1 fruit fly cellular context compared by ENCODE assay signal in the genomic region with DNA sequence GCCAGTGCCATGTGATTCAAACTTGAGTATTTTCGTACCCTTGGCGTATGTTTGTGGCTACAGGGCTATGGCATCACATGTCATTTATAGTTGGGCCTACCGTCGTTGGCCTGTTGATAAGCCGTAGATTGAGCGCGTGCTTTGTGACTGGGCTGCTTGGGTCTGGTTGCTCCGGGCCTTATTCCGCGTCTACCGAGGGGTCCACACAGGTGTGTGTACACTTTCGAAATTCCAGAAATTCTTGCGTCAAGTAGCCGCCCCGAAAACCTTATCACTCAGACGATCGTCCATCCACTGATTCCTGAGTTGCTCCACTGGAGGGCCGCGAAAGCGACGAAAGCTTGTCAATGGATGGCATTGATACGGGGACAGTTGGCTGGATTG.
TF ChIP-seq lines count a peak whose summit lies in the region.

No protein-coding gene starts in this region.

TF ChIP-seq in whole organism, embryonic, 481 proteins besides CTCF, POLR2A, EP300 and RAD21 (continued from another document):
- no peak for TF ChIP-seq CG4707 (GFP tag; optimal IDR thresholded peaks at IDR 0.05; lab: Kevin White, UChicago)
- TF ChIP-seq ci (GFP tag; IDR thresholded peaks at IDR 0.05; lab: Robert Waterston, UW), result peak; percentile 55; the same call in 1 of the 3 replicates
- TF ChIP-seq rib (GFP tag; IDR thresholded peaks at IDR 0.05; lab: Robert Waterston, UW), result no peak; the same call in 1 of the 2 replicates
- TF ChIP-seq Meics (GFP tag; optimal IDR thresholded peaks at IDR 0.05; lab: Kevin White, UChicago), result peak; percentile 13
- TF ChIP-seq Rfx (GFP tag; IDR thresholded peaks at IDR 0.05; lab: Robert Waterston, UW), result 0 out of 2 replicates have a peak, but pooled peaks have one; percentile 10
- TF ChIP-seq TFAM (GFP tag; optimal IDR thresholded peaks at IDR 0.05; lab: Kevin White, UChicago), result no peak
- no peak for TF ChIP-seq Bteb2 (GFP tag; optimal IDR thresholded peaks at IDR 0.05; lab: Kevin White, UChicago)
- no peak for TF ChIP-seq Lim3 (GFP tag; IDR thresholded peaks at IDR 0.05; lab: Robert Waterston, UW)
- TF ChIP-seq CG2889 (GFP tag; IDR thresholded peaks at IDR 0.05; lab: Robert Waterston, UW), result no peak
- no peak for TF ChIP-seq unpg (GFP tag; optimal IDR thresholded peaks at IDR 0.05; lab: Kevin White, UChicago)
- no peak for TF ChIP-seq Mrtf (GFP tag; IDR thresholded peaks at IDR 0.05; lab: Robert Waterston, UW)
- no peak for TF ChIP-seq so (GFP tag; IDR thresholded peaks at IDR 0.05; lab: Robert Waterston, UW)
- TF ChIP-seq H2.0 (GFP tag; IDR thresholded peaks at IDR 0.05; lab: Robert Waterston, UW), result no peak
- peak; percentile 34 for TF ChIP-seq Hmr (GFP tag; optimal IDR thresholded peaks at IDR 0.05; lab: Kevin White, UChicago)
- no peak for TF ChIP-seq GATAe (GFP tag; conservative IDR thresholded peaks at IDR 0.05; lab: Robert Waterston, UW)
- no peak for TF ChIP-seq HLHmδ (GFP tag; optimal IDR thresholded peaks at IDR 0.05; lab: Kevin White, UChicago)
- TF ChIP-seq HHEX (GFP tag; optimal IDR thresholded peaks at IDR 0.05; lab: Kevin White, UChicago), result no peak
- TF ChIP-seq exex (tag; optimal IDR thresholded peaks at IDR 0.05; lab: Kevin White, UChicago), result peak; percentile 50
- TF ChIP-seq grn (GFP tag; optimal IDR thresholded peaks at IDR 0.05; lab: Kevin White, UChicago), result peak; percentile 94
- no peak for TF ChIP-seq CG10654 (GFP tag; optimal IDR thresholded peaks at IDR 0.05; lab: Kevin White, UChicago)
- TF ChIP-seq chif (GFP tag; optimal IDR thresholded peaks at IDR 0.05; lab: Kevin White, UChicago), result no peak
- no peak for TF ChIP-seq CG9215 (GFP tag; IDR thresholded peaks at IDR 0.05; lab: Robert Waterston, UW)
- TF ChIP-seq tx (GFP tag; optimal IDR thresholded peaks at IDR 0.05; lab: Kevin White, UChicago), result no peak
- TF ChIP-seq scrt (GFP tag; optimal IDR thresholded peaks at IDR 0.05; lab: Kevin White, UChicago), result no peak
- no peak for TF ChIP-seq CG10565 (GFP tag; optimal IDR thresholded peaks at IDR 0.05; lab: Kevin White, UChicago)
- no peak for TF ChIP-seq CG9876 (GFP tag; optimal IDR thresholded peaks at IDR 0.05; lab: Kevin White, UChicago)
- no peak for TF ChIP-seq CG17912 (GFP tag; optimal IDR thresholded peaks at IDR 0.05; lab: Kevin White, UChicago)
- no peak for TF ChIP-seq CG10959 (GFP tag; IDR thresholded peaks at IDR 0.05; lab: Robert Waterston, UW)
- TF ChIP-seq CG14710 (tag; optimal IDR thresholded peaks at IDR 0.05; lab: Kevin White, UChicago), result no peak
- TF ChIP-seq Sox100B (GFP tag; optimal IDR thresholded peaks at IDR 0.05; lab: Kevin White, UChicago), result no peak
- TF ChIP-seq CG10462 (GFP tag; optimal IDR thresholded peaks at IDR 0.05; lab: Kevin White, UChicago), result no peak
- no peak for TF ChIP-seq knrl (GFP tag; IDR thresholded peaks at IDR 0.05; lab: Robert Waterston, UW; ENCODE audit: partially characterized antibody)
- TF ChIP-seq dm (GFP tag; optimal IDR thresholded peaks at IDR 0.05; lab: Kevin White, UChicago), result peak; percentile 8
- no peak for TF ChIP-seq CG8388 (GFP tag; optimal IDR thresholded peaks at IDR 0.05; lab: Kevin White, UChicago)
- TF ChIP-seq Hr78 (GFP tag; optimal IDR thresholded peaks at IDR 0.05; lab: Kevin White, UChicago), result no peak
- TF ChIP-seq CG6654 (GFP tag; optimal IDR thresholded peaks at IDR 0.05; lab: Kevin White, UChicago), result no peak
- TF ChIP-seq bbx (GFP tag; IDR thresholded peaks at IDR 0.05; lab: Robert Waterston, UW; ENCODE audit: partially characterized antibody), result no peak
- peak; percentile 86 for TF ChIP-seq CG10543 (GFP tag; optimal IDR thresholded peaks at IDR 0.05; lab: Kevin White, UChicago)
- TF ChIP-seq pb (GFP tag; optimal IDR thresholded peaks at IDR 0.05; lab: Kevin White, UChicago), result no peak
- TF ChIP-seq Dbx (GFP tag; IDR thresholded peaks at IDR 0.05; lab: Robert Waterston, UW), result 0 out of 3 replicates have a peak, but pooled peaks have one; percentile 20
- TF ChIP-seq CG15073 (GFP tag; optimal IDR thresholded peaks at IDR 0.05; lab: Kevin White, UChicago), result no peak
- no peak for TF ChIP-seq BtbVII (GFP tag; optimal IDR thresholded peaks at IDR 0.05; lab: Kevin White, UChicago)
- no peak for TF ChIP-seq Camta (GFP tag; optimal IDR thresholded peaks at IDR 0.05; lab: Kevin White, UChicago)
- no peak for TF ChIP-seq cg (GFP tag; optimal IDR thresholded peaks at IDR 0.05; lab: Kevin White, UChicago)
- TF ChIP-seq CG7556 (GFP tag; optimal IDR thresholded peaks at IDR 0.05; lab: Kevin White, UChicago), result no peak
- TF ChIP-seq CG12391 (tag; optimal IDR thresholded peaks at IDR 0.05; lab: Kevin White, UChicago), result no peak
- no peak for TF ChIP-seq dimm (GFP tag; IDR thresholded peaks at IDR 0.05; lab: Robert Waterston, UW)
- peak; percentile 17 for TF ChIP-seq CG15601 (tag; optimal IDR thresholded peaks at IDR 0.05; lab: Kevin White, UChicago)
- no peak for TF ChIP-seq aop (GFP tag; IDR thresholded peaks at IDR 0.05; lab: Robert Waterston, UW)
- TF ChIP-seq CG13894 (tag; optimal IDR thresholded peaks at IDR 0.05; lab: Kevin White, UChicago), result no peak
- no peak for TF ChIP-seq Spps (tag; optimal IDR thresholded peaks at IDR 0.05; lab: Kevin White, UChicago)
- no peak for TF ChIP-seq cato (GFP tag; optimal IDR thresholded peaks at IDR 0.05; lab: Kevin White, UChicago; ENCODE audit: borderline replicate concordance)
- peak; percentile 17 for TF ChIP-seq CG8281 (tag; optimal IDR thresholded peaks at IDR 0.05; lab: Kevin White, UChicago)
- TF ChIP-seq chinmo (GFP tag; IDR thresholded peaks at IDR 0.05; lab: Robert Waterston, UW; ENCODE audit: partially characterized antibody), result no peak
- no peak for TF ChIP-seq Dp (GFP tag; optimal IDR thresholded peaks at IDR 0.05; lab: Kevin White, UChicago)
- no peak for TF ChIP-seq CG30020 (tag; optimal IDR thresholded peaks at IDR 0.05; lab: Kevin White, UChicago)
- TF ChIP-seq CG1603 (tag; optimal IDR thresholded peaks at IDR 0.05; lab: Kevin White, UChicago), result no peak
- TF ChIP-seq HLH54F (GFP tag; optimal IDR thresholded peaks at IDR 0.05; lab: Kevin White, UChicago), result no peak
- no peak for TF ChIP-seq sim (GFP tag; IDR thresholded peaks at IDR 0.05; lab: Robert Waterston, UW)
- TF ChIP-seq dmrt11E (tag; optimal IDR thresholded peaks at IDR 0.05; lab: Kevin White, UChicago), result no peak
- TF ChIP-seq Opbp (GFP tag; IDR thresholded peaks at IDR 0.05; lab: Robert Waterston, UW; ENCODE audit: partially characterized antibody), result no peak
- TF ChIP-seq Hey (tag; optimal IDR thresholded peaks at IDR 0.05; lab: Kevin White, UChicago), result peak; percentile 7
- no peak for TF ChIP-seq slp2 (GFP tag; optimal IDR thresholded peaks at IDR 0.05; lab: Kevin White, UChicago)
- TF ChIP-seq psq (GFP tag; optimal IDR thresholded peaks at IDR 0.05; lab: Kevin White, UChicago), result no peak
- no peak for TF ChIP-seq HmgD (GFP tag; optimal IDR thresholded peaks at IDR 0.05; lab: Kevin White, UChicago)
- 0 out of 2 replicates have a peak, but pooled peaks have one; percentile 20 for TF ChIP-seq Nf-YA (GFP tag; IDR thresholded peaks at IDR 0.05; lab: Robert Waterston, UW)
- TF ChIP-seq Med (GFP tag; lab: Kevin White, UChicago), result peak; percentile 78
- no peak for TF ChIP-seq Trl (optimal IDR thresholded peaks at IDR 0.05; lab: Kevin White, UChicago)
- TF ChIP-seq Trl (GFP tag; optimal IDR thresholded peaks at IDR 0.05; lab: Kevin White, UChicago), result no peak
- TF ChIP-seq CoRest (tag; optimal IDR thresholded peaks at IDR 0.05; lab: Kevin White, UChicago), result no peak
- no peak; the same call in 1 of the 2 replicates for TF ChIP-seq Adf1 (GFP tag; IDR thresholded peaks at IDR 0.05; lab: Robert Waterston, UW)
- TF ChIP-seq CG10366 (GFP tag; IDR thresholded peaks at IDR 0.05; lab: Robert Waterston, UW), result no peak
- no peak for TF ChIP-seq tio (GFP tag; optimal IDR thresholded peaks at IDR 0.05; lab: Kevin White, UChicago)
- TF ChIP-seq ase (GFP tag; IDR thresholded peaks at IDR 0.05; lab: Robert Waterston, UW), result no peak
- TF ChIP-seq Lpt (GFP tag; optimal IDR thresholded peaks at IDR 0.05; lab: Kevin White, UChicago), result no peak
- no peak for TF ChIP-seq ssp (GFP tag; IDR thresholded peaks at IDR 0.05; lab: Robert Waterston, UW)
- no peak for TF ChIP-seq CG11723 (GFP tag; optimal IDR thresholded peaks at IDR 0.05; lab: Kevin White, UChicago)
- TF ChIP-seq Doc2 (GFP tag; IDR thresholded peaks at IDR 0.05; lab: Robert Waterston, UW), result no peak
- 0 out of 2 replicates have a peak, but pooled peaks have one; percentile 36 for TF ChIP-seq CG32772 (GFP tag; IDR thresholded peaks at IDR 0.05; lab: Robert Waterston, UW)
- 0 out of 2 replicates have a peak, but pooled peaks have one; percentile 6 for TF ChIP-seq CG14441 (GFP tag; IDR thresholded peaks at IDR 0.05; lab: Robert Waterston, UW)
- no peak for TF ChIP-seq disco-r (GFP tag; optimal IDR thresholded peaks at IDR 0.05; lab: Kevin White, UChicago)
- TF ChIP-seq Dad (GFP tag; optimal IDR thresholded peaks at IDR 0.05; lab: Kevin White, UChicago), result no peak
- no peak for TF ChIP-seq lola (GFP tag; optimal IDR thresholded peaks at IDR 0.05; lab: Kevin White, UChicago)
- no peak for TF ChIP-seq gt (GFP tag; IDR thresholded peaks at IDR 0.05; lab: Robert Waterston, UW)
- no peak for TF ChIP-seq h (optimal IDR thresholded peaks at IDR 0.05; lab: Kevin White, UChicago)
- no peak for TF ChIP-seq Sin3A (optimal IDR thresholded peaks at IDR 0.05; lab: Kevin White, UChicago)
- no peak for TF ChIP-seq run (tag; optimal IDR thresholded peaks at IDR 0.05; lab: Kevin White, UChicago)
- TF ChIP-seq Mad (GFP tag; optimal IDR thresholded peaks at IDR 0.05; lab: Kevin White, UChicago), result no peak
- TF ChIP-seq CG4328 (GFP tag; optimal IDR thresholded peaks at IDR 0.05; lab: Kevin White, UChicago), result no peak
- TF ChIP-seq CG13123 (GFP tag; optimal IDR thresholded peaks at IDR 0.05; lab: Kevin White, UChicago), result no peak
- no peak for TF ChIP-seq CG43689 (GFP tag; IDR thresholded peaks at IDR 0.05; lab: Robert Waterston, UW)
- TF ChIP-seq CG12299 (tag; optimal IDR thresholded peaks at IDR 0.05; lab: Kevin White, UChicago), result no peak
- TF ChIP-seq ap (GFP tag; IDR thresholded peaks at IDR 0.05; lab: Robert Waterston, UW), result no peak
- TF ChIP-seq Abd-B (GFP tag; optimal IDR thresholded peaks at IDR 0.05; lab: Kevin White, UChicago), result no peak
- no peak for TF ChIP-seq odd (GFP tag; optimal IDR thresholded peaks at IDR 0.05; lab: Kevin White, UChicago)
- no peak for TF ChIP-seq Vsx1 (GFP tag; optimal IDR thresholded peaks at IDR 0.05; lab: Kevin White, UChicago)
- TF ChIP-seq MTF-1 (GFP tag; optimal IDR thresholded peaks at IDR 0.05; lab: Kevin White, UChicago; ENCODE audit: borderline replicate concordance), result no peak
- TF ChIP-seq zfh1 (GFP tag; IDR thresholded peaks at IDR 0.05; lab: Robert Waterston, UW), result no peak
- TF ChIP-seq da (GFP tag; optimal IDR thresholded peaks at IDR 0.05; lab: Kevin White, UChicago), result no peak
- TF ChIP-seq oc (tag; optimal IDR thresholded peaks at IDR 0.05; lab: Kevin White, UChicago), result no peak
- no peak for TF ChIP-seq CG1233 (GFP tag; optimal IDR thresholded peaks at IDR 0.05; lab: Kevin White, UChicago)
- no peak for TF ChIP-seq Ptx1 (GFP tag; IDR thresholded peaks at IDR 0.05; lab: Robert Waterston, UW)
- no peak for TF ChIP-seq Lhr (GFP tag; optimal IDR thresholded peaks at IDR 0.05; lab: Kevin White, UChicago)
- no peak for TF ChIP-seq al (GFP tag; IDR thresholded peaks at IDR 0.05; lab: Robert Waterston, UW)
- TF ChIP-seq CG8290 (GFP tag; optimal IDR thresholded peaks at IDR 0.05; lab: Kevin White, UChicago), result no peak
- peak in 1 of 2 experiments; percentile 38 for TF ChIP-seq CG8290 (tag; optimal IDR thresholded peaks at IDR 0.05; lab: Kevin White, UChicago)
- no peak for TF ChIP-seq CG14667 (GFP tag; IDR thresholded peaks at IDR 0.05; lab: Robert Waterston, UW)
- peak; percentile 94 for TF ChIP-seq sug (tag; optimal IDR thresholded peaks at IDR 0.05; lab: Kevin White, UChicago)
- no peak for TF ChIP-seq CG7357 (GFP tag; IDR thresholded peaks at IDR 0.05; lab: Robert Waterston, UW)
- TF ChIP-seq lab (GFP tag; optimal IDR thresholded peaks at IDR 0.05; lab: Kevin White, UChicago), result peak; percentile 13
- TF ChIP-seq hb (GFP tag; IDR thresholded peaks at IDR 0.05; lab: Robert Waterston, UW; ENCODE audit: partially characterized antibody), result no peak
- no peak for TF ChIP-seq BEAF-32 (GFP tag; optimal IDR thresholded peaks at IDR 0.05; lab: Kevin White, UChicago)
- peak; percentile 93 for TF ChIP-seq CG12769 (tag; optimal IDR thresholded peaks at IDR 0.05; lab: Kevin White, UChicago)
- no peak for TF ChIP-seq crol (GFP tag; IDR thresholded peaks at IDR 0.05; lab: Robert Waterston, UW)
- no peak for TF ChIP-seq CG8089 (GFP tag; optimal IDR thresholded peaks at IDR 0.05; lab: Kevin White, UChicago)
- no peak for TF ChIP-seq tna (GFP tag; IDR thresholded peaks at IDR 0.05; lab: Robert Waterston, UW; ENCODE audit: partially characterized antibody)
- no peak for TF ChIP-seq CG2712 (tag; optimal IDR thresholded peaks at IDR 0.05; lab: Kevin White, UChicago)
- TF ChIP-seq CG5245 (GFP tag; optimal IDR thresholded peaks at IDR 0.05; lab: Kevin White, UChicago), result no peak
- no peak for TF ChIP-seq ems (GFP tag; optimal IDR thresholded peaks at IDR 0.05; lab: Kevin White, UChicago)
- TF ChIP-seq H15 (GFP tag; IDR thresholded peaks at IDR 0.05; lab: Robert Waterston, UW), result no peak
- no peak for TF ChIP-seq CG1602 (GFP tag; optimal IDR thresholded peaks at IDR 0.05; lab: Kevin White, UChicago)
TF ChIP-seq in whole organism, embryonic: peak in this region for 28.
